Worm (Caenorhabditis elegans) whole organism, L2 larva: ENCODE measurements around the gene srx-50.

Experiments used
- F13H6.1 ChIP-seq: sonication (generic microtip); optimal IDR thresholded peaks from 2 replicates; lab custom pipeline; 2016; ENCODE audit warnings: missing genetic modification characterization, missing compliant biosample characterization
- ceh-82 ChIP-seq: fragments of 150-350 bp; optimal IDR thresholded peaks from 2 replicates; lab custom pipeline; 2014; ENCODE audit warnings: missing biosample characterization, missing genetic modification characterization
- dmd-4 ChIP-seq: sonication (generic microtip); optimal IDR thresholded peaks from 2 replicates; lab custom pipeline; 2017; ENCODE audit warnings: missing biosample characterization, missing genetic modification characterization
- lsy-2 ChIP-seq, 2 experiments: fragments of 150-350 bp in 1 of 2; sonication (generic microtip) in 1 of 2; optimal IDR thresholded peaks; 2 replicates each; lab custom pipeline; 2014 to 2017; ENCODE audit warnings: missing biosample characterization in 2 of 2, missing genetic modification characterization in 2 of 2
- mdl-1 ChIP-seq, 2 experiments: fragments of 150-350 bp in 1 of 2; sonication (generic microtip) in 1 of 2; optimal IDR thresholded peaks; 2 replicates each; lab custom pipeline; 2017; ENCODE audit warnings: missing biosample characterization in 2 of 2, missing genetic modification characterization in 2 of 2
- unc-39 ChIP-seq: fragments of 150-350 bp; optimal IDR thresholded peaks from 2 replicates; lab custom pipeline; 2014; ENCODE audit warnings: missing biosample characterization, missing genetic modification characterization
- zag-1 ChIP-seq: fragments of 150-350 bp; optimal IDR thresholded peaks from 2 replicates; lab custom pipeline; 2014; ENCODE audit warnings: missing biosample characterization, missing genetic modification characterization

DNA sequence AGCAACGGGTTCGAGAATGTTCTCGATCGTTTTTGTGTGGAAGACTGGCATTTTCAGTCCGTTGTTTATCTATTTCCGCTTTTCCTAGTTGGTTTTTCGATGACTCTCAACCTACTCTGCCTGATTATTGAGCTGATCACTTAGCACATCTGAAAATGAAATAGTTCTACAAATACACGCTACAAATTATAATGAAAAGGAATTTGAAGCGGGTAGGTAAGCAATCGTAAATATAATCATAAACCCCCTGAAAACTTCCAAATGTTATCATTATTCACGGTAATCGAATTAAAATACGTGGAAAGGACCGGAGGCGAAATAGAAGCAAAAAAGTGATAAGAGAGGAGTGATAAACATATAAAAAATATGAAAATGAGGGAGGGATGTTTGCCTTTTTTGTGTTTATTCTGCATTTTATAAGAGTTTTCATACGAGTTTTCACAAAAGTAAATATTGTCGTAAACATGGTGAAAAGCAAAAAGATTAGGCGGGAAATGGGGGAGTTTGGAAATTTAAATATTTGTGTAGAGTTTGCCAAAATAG lies 36.5 kb downstream of the srx-50 start, which contains the start of gene deb-1:
- TF ChIP-seq ceh-82 (tag; lab: Kevin White, UChicago) (no peak), F13H6.1 (tag; lab: Kevin White, UChicago) (no peak), unc-39 (tag; lab: Kevin White, UChicago) (no peak), mdl-1 (tag; optimal IDR thresholded peaks at IDR 0.05; lab: Kevin White, UChicago) (no peak), lsy-2 (tag; optimal IDR thresholded peaks at IDR 0.05; lab: Kevin White, UChicago) (no peak), dmd-4 (tag; lab: Kevin White, UChicago) (no peak), zag-1 (tag; lab: Kevin White, UChicago) (no peak)
